Fruit fly (Drosophila melanogaster): Measurements from ENCODE around the gene mRpS33.

dm6 chr3R:16447448-16448045 is 11.2 kb upstream of the mRpS33 start:
- TF ChIP-seq CTCF (optimal IDR thresholded peaks at IDR 0.05): no peak
- no peak for TF ChIP-seq CG8478 (optimal IDR thresholded peaks at IDR 0.05)
